Fruit fly (Drosophila melanogaster): ENCODE results near the gene CG7173.

CG7173 gene

DNA sequence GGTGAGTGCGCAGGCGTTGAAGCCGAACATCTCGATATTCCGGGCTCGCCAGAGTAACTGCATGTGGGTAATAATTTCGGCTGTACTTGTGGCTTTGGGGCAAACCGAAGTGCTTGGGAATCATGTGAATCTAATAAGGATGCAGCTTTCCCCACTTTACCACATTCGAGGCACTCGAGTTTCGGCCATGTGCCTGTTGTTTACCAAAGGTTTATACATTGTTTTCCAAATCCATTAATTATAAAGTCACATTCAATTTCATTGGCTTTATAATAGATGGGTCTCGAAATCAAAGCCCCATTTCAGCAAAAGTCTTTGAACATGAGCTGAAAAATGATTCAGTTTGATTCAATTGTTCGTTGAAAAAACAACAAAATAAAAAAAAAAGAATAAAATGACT is 7.1 kb upstream of the CG7173 start, which contains the start of gene CG7634:
Gene CG7634 (plus strand): TSS at position 301 of the 400 bp plus-strand sequence.
- TF ChIP-seq ey (GFP tag; optimal IDR thresholded peaks at IDR 0.05) (no peak), Hr83 (GFP tag; optimal IDR thresholded peaks at IDR 0.05; ENCODE audit: poor library complexity, severe bottlenecking) (no peak), CG9705 (GFP tag; optimal IDR thresholded peaks at IDR 0.05) (no peak)

DNA sequence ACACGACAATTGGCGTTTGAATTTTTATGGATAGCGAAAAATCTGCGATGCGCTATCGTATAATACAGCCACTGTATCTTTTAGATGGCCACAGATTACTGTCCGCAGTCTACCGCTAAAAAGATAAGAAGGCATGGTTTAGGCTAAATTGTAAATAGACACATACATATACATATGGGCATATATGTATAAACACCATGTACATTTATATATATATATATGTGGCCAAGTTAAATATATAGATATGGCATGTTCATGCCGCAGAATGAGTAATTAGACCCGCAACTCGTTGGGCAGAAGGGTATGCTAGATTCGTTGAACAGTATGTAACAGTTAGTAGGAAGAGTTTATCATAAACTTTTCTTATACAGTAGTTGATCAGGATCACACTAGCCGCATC is 4.1 kb upstream of the CG7173 start, which contains the start of gene CapaR:
Gene CapaR (minus strand): TSS at position 101 of the 400 bp plus-strand sequence.
- TF ChIP-seq jim (GFP tag; optimal IDR thresholded peaks at IDR 0.05) (no peak), CG9705 (GFP tag; optimal IDR thresholded peaks at IDR 0.05) (no peak), Myc (optimal IDR thresholded peaks at IDR 0.05) (no peak), fru (GFP tag; optimal IDR thresholded peaks at IDR 0.05) (no peak), Dfd (GFP tag; optimal IDR thresholded peaks at IDR 0.05) (no peak), dsf (GFP tag; optimal IDR thresholded peaks at IDR 0.05; ENCODE audit: borderline replicate concordance) (no peak), sage (GFP tag; optimal IDR thresholded peaks at IDR 0.05) (no peak), foxo (GFP tag; optimal IDR thresholded peaks at IDR 0.05) (no peak), HLH106 (tag; optimal IDR thresholded peaks at IDR 0.05) (no peak), h (GFP tag; optimal IDR thresholded peaks at IDR 0.05) (no peak), Mio (GFP tag; optimal IDR thresholded peaks at IDR 0.05) (no peak), N (GFP tag; optimal IDR thresholded peaks at IDR 0.05) (no peak), dmrt93B (GFP tag; optimal IDR thresholded peaks at IDR 0.05) (no peak), rgr (GFP tag; optimal IDR thresholded peaks at IDR 0.05) (no peak), CG32264 (GFP tag; optimal IDR thresholded peaks at IDR 0.05) (no peak), Sp1 (GFP tag; optimal IDR thresholded peaks at IDR 0.05) (no peak), Abd-B (GFP tag; optimal IDR thresholded peaks at IDR 0.05) (no peak), br (GFP tag; optimal IDR thresholded peaks at IDR 0.05) (no peak)

DNA sequence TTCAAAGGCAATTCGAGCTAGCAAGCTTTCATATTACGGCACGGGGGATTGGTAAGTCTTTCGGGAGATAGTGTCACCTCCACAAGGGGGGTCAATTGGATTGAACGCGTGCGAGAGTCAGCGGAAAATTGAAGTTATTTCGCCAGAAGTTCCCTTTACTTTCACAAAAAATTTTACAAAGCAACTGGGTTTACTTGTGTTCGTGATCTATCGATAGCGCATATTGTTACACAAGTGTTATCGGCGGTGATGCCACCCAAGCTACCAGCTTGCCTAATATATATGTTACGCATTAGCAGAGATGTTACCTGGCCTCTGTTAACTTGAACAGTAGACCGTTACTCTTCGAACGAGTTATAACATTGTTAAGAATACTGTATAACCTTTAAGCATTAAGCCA is 3.3 kb downstream of the CG7173 start, which contains the start of gene Wnk:
Gene Wnk (minus strand): TSS at position 177 of the 400 bp plus-strand sequence.
- TF ChIP-seq lola (GFP tag; optimal IDR thresholded peaks at IDR 0.05) = no peak
- no peak for TF ChIP-seq Sp1 (GFP tag; optimal IDR thresholded peaks at IDR 0.05)
- no peak for TF ChIP-seq CG9705 (GFP tag; optimal IDR thresholded peaks at IDR 0.05)
- no peak for TF ChIP-seq pan (optimal IDR thresholded peaks at IDR 0.05)
- TF ChIP-seq psq (GFP tag; optimal IDR thresholded peaks at IDR 0.05) = no peak
- no peak for TF ChIP-seq brk (GFP tag; optimal IDR thresholded peaks at IDR 0.05)
- TF ChIP-seq CG32264 (GFP tag; optimal IDR thresholded peaks at IDR 0.05) = no peak
- no peak for TF ChIP-seq Hr78 (GFP tag; optimal IDR thresholded peaks at IDR 0.05)
- TF ChIP-seq sv (GFP tag; optimal IDR thresholded peaks at IDR 0.05) = no peak
- no peak for TF ChIP-seq tai (GFP tag; optimal IDR thresholded peaks at IDR 0.05)
- no peak for TF ChIP-seq fru (GFP tag; optimal IDR thresholded peaks at IDR 0.05)

DNA sequence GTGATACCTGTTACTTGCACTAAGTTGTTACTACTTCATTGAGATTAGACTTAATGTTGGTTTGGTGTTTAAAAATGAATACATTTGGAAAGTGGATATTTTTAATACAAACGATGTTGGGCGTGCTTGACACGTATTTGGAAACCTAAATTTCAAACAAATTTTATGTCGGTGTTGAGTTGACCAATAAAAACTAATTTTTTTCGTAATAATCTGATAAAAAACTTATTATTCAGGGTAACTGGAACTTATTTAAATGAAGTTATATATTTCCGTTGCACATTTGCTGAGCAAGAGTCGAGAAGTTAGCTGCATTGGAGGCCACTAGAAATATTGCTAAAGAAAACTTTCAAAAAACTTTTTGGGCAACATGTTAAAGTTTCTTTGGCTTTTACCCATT is 16.0 kb downstream of the CG7173 start, which contains the start of gene CG33290:
Gene CG33290 (plus strand): TSS at position 301 of the 400 bp plus-strand sequence.
- TF ChIP-seq CrebA (GFP tag; optimal IDR thresholded peaks at IDR 0.05; ENCODE audit: borderline replicate concordance) (no peak), tai (GFP tag; optimal IDR thresholded peaks at IDR 0.05) (no peak), dsf (GFP tag; optimal IDR thresholded peaks at IDR 0.05; ENCODE audit: borderline replicate concordance) (no peak), dmrt93B (GFP tag; optimal IDR thresholded peaks at IDR 0.05) (no peak), HLH106 (tag; optimal IDR thresholded peaks at IDR 0.05) (no peak), N (GFP tag; optimal IDR thresholded peaks at IDR 0.05) (no peak), Rel (GFP tag; optimal IDR thresholded peaks at IDR 0.05) (no peak), Rel (tag; optimal IDR thresholded peaks at IDR 0.05) (no peak), Abd-B (GFP tag; optimal IDR thresholded peaks at IDR 0.05) (no peak), Mio (GFP tag; optimal IDR thresholded peaks at IDR 0.05) (no peak), dl (GFP tag; optimal IDR thresholded peaks at IDR 0.05; ENCODE audit: insufficient read depth in 1 of 2, partially characterized antibody in 2 of 2) (no peak)

DNA sequence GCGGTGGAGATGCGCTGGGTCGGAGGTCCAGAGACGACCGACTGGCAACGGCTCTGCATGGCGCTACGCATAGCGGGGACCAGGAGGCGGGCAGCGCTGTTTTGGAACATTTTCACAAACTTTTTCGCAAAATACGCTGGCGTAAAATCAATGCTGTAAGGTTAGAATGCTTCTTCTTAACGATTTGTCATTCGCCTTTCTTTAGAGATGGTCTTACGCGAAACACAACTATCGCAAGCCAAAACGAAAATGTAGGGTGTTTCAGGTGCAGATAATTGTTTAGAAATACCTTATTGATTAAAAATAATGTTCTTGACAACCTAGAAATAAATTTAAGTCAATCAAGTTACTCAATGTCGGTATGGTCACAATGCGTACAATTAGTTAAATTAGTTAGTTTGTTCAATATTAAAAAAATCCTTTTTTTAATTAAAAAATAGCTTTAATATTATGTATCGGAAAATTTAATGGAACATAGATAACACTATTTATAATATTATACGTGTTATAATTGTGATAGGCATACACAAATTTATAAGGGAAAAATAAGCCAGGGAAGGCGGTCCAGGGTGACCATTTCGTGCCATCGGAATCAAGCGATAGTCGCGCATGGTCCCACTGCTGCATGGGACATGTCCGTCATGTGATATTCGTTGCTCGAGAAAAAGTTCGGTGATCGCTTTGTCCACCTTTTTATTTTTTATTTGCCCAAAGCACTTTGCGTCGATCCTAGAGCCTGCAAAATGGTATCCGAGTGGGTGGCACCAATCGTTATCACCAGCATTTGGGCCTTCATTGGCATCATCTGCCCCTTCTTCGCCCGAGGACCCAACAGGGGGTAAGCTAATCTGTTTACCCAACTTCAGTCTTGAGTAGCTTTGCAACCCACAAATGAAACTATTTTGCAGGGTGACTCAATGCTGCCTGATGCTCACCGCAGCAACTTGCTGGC is 18.5 kb downstream of the CG7173 start, which contains the start of the genes COX8 and VhaM9.7-b:
Gene COX8 (minus strand): TSS at position 203 of the 952 bp plus-strand sequence.
Gene VhaM9.7-b (plus strand): TSS at position 618 of the 952 bp plus-strand sequence.
- peak; percentile 71 for TF ChIP-seq brk (GFP tag; optimal IDR thresholded peaks at IDR 0.05)
- TF ChIP-seq Rel (GFP tag; optimal IDR thresholded peaks at IDR 0.05) = no peak
- TF ChIP-seq Rel (tag; optimal IDR thresholded peaks at IDR 0.05) = peak; percentile 86
- TF ChIP-seq lola (GFP tag; optimal IDR thresholded peaks at IDR 0.05) = no peak
- peak; percentile 36 for TF ChIP-seq sv (GFP tag; optimal IDR thresholded peaks at IDR 0.05)
- TF ChIP-seq psq (GFP tag; optimal IDR thresholded peaks at IDR 0.05) = peak; percentile 17
- peak; percentile 86 for TF ChIP-seq woc (GFP tag; optimal IDR thresholded peaks at IDR 0.05)
- no peak for TF ChIP-seq jim (GFP tag; optimal IDR thresholded peaks at IDR 0.05)
- peak; percentile 69 for TF ChIP-seq dsf (GFP tag; optimal IDR thresholded peaks at IDR 0.05; ENCODE audit: borderline replicate concordance)
- peak; percentile 48 for TF ChIP-seq ey (GFP tag; optimal IDR thresholded peaks at IDR 0.05)
- peak; percentile 83 for TF ChIP-seq Hr83 (GFP tag; optimal IDR thresholded peaks at IDR 0.05; ENCODE audit: poor library complexity, severe bottlenecking)
- peak; percentile 63 for TF ChIP-seq CG9705 (GFP tag; optimal IDR thresholded peaks at IDR 0.05)
- TF ChIP-seq Myc (optimal IDR thresholded peaks at IDR 0.05) = peak; percentile 11
- peak; percentile 56 for TF ChIP-seq Hnf4 (GFP tag; optimal IDR thresholded peaks at IDR 0.05)
- TF ChIP-seq Jra (GFP tag; optimal IDR thresholded peaks at IDR 0.05) = no peak

Data from whole organism, wandering third instar larva.